Fruit fly (Drosophila melanogaster) Kc167 (cell line): ENCODE measurements around the gene lab.

Experiments
- h ChIP-seq: fragments of >200 bp; optimal IDR thresholded peaks from 3 replicates; lab custom pipeline; 2018; ENCODE audit warnings: missing external identifiers
- psq ChIP-seq: fragments of >200 bp; optimal IDR thresholded peaks from 2 replicates; lab custom pipeline; 2017; ENCODE audit warnings: missing external identifiers
- ttk ChIP-seq: sonication (Bioruptor generic); optimal IDR thresholded peaks from 2 replicates; lab custom pipeline; 2017; ENCODE audit warnings: missing external identifiers

DNA sequence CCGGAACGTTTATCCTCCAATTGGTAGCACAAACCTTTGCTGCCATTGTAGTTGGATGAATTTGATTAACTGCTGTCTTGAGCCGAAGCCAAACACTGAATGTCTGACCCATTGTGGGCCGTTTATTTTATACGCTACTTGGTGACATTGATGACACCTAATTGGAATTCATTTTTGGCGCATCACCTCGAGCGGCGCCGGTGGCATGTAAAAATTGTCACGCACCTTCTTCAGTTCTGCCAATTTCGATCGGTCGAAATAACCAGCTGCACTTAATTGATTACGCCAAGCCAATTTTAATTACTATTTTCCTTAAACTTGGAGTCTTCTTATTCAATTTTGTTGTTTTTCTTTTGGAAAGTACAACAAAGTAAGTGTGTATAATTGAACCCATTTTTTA is 13.3 kb upstream of the lab start, which contains the start of gene Ccp84Ae:
- TF ChIP-seq psq (lab: Kevin White, UChicago) (no peak), ttk (lab: Kevin White, UChicago) (no peak), h (lab: Kevin White, UChicago) (no peak)
